Fruit fly (Drosophila melanogaster): ENCODE measurements around the gene RpL3.

Gene RpL3

dm6 chr3R:11243057-11243740 is 21.5 kb downstream of the RpL3 start (continued):
- TF ChIP-seq Awh (GFP tag; IDR thresholded peaks at IDR 0.05) (no peak), zfh2 (GFP tag; optimal IDR thresholded peaks at IDR 0.05) (no peak), bigmax (GFP tag; optimal IDR thresholded peaks at IDR 0.05) (no peak), CrebB (tag; optimal IDR thresholded peaks at IDR 0.05) (no peak), CG8478 (optimal IDR thresholded peaks at IDR 0.05) (no peak), CG4854 (GFP tag; optimal IDR thresholded peaks at IDR 0.05) (no peak), Spps (tag; optimal IDR thresholded peaks at IDR 0.05) (no peak), tna (GFP tag; IDR thresholded peaks at IDR 0.05; ENCODE audit: partially characterized antibody) (no peak), amos (GFP tag; IDR thresholded peaks at IDR 0.05; ENCODE audit: partially characterized antibody) (no peak), Pdp1 (GFP tag; optimal IDR thresholded peaks at IDR 0.05) (peak in 1 of 2 experiments; percentile 97), Oaz (GFP tag; IDR thresholded peaks at IDR 0.05) (no peak), CG15011 (GFP tag; optimal IDR thresholded peaks at IDR 0.05) (no peak), CG4820 (GFP tag; optimal IDR thresholded peaks at IDR 0.05) (peak; percentile 20), br (optimal IDR thresholded peaks at IDR 0.05) (no peak), dmrt11E (tag; optimal IDR thresholded peaks at IDR 0.05) (no peak), stc (GFP tag; IDR thresholded peaks at IDR 0.05) (no peak), sim (GFP tag; IDR thresholded peaks at IDR 0.05) (no peak), danr (GFP tag; IDR thresholded peaks at IDR 0.05) (no peak), CG9817 (tag; optimal IDR thresholded peaks at IDR 0.05) (no peak), CG14860 (GFP tag; IDR thresholded peaks at IDR 0.05; ENCODE audit: partially characterized antibody) (no peak), YL-1 (GFP tag; optimal IDR thresholded peaks at IDR 0.05) (no peak), dpn (GFP tag; optimal IDR thresholded peaks at IDR 0.05) (no peak), CG12155 (GFP tag; optimal IDR thresholded peaks at IDR 0.05) (no peak), zen2 (GFP tag; IDR thresholded peaks at IDR 0.05; ENCODE audit: partially characterized antibody) (no peak), Dref (GFP tag; IDR thresholded peaks at IDR 0.05) (no peak), CG15269 (tag; optimal IDR thresholded peaks at IDR 0.05) (no peak), NC2α (GFP tag; optimal IDR thresholded peaks at IDR 0.05) (no peak), trh (GFP tag; optimal IDR thresholded peaks at IDR 0.05) (no peak), CG10274 (GFP tag; optimal IDR thresholded peaks at IDR 0.05) (no peak), prd (optimal IDR thresholded peaks at IDR 0.05) (no peak), prd (GFP tag; IDR thresholded peaks at IDR 0.05) (peak; percentile 48; the same call in 1 of the 3 replicates), pnt (GFP tag; optimal IDR thresholded peaks at IDR 0.05) (no peak), Atf6 (GFP tag; IDR thresholded peaks at IDR 0.05) (no peak), CG11560 (tag; IDR thresholded peaks at IDR 0.05) (no peak), ATbp (GFP tag; optimal IDR thresholded peaks at IDR 0.05) (no peak), hbn (GFP tag; IDR thresholded peaks at IDR 0.05; ENCODE audit: partially characterized antibody) (no peak), Ravus (GFP tag; IDR thresholded peaks at IDR 0.05) (no peak), CG2889 (GFP tag; IDR thresholded peaks at IDR 0.05) (no peak), CG16813 (GFP tag; IDR thresholded peaks at IDR 0.05; ENCODE audit: partially characterized antibody) (no peak), Hand (GFP tag; optimal IDR thresholded peaks at IDR 0.05) (no peak), kni (GFP tag; optimal IDR thresholded peaks at IDR 0.05) (no peak), Dll (GFP tag; IDR thresholded peaks at IDR 0.05; ENCODE audit: partially characterized antibody) (peak; percentile 16; the same call in 1 of the 4 replicates), caup (GFP tag; optimal IDR thresholded peaks at IDR 0.05; ENCODE audit: severe bottlenecking) (peak; percentile 22), CG17359 (tag; optimal IDR thresholded peaks at IDR 0.05) (peak; percentile 57), Dfd (GFP tag; optimal IDR thresholded peaks at IDR 0.05) (no peak), gsb-n (tag; optimal IDR thresholded peaks at IDR 0.05) (no peak), ato (GFP tag; IDR thresholded peaks at IDR 0.05; ENCODE audit: partially characterized antibody) (no peak), GATAe (GFP tag; conservative IDR thresholded peaks at IDR 0.05) (no peak), bbx (GFP tag; IDR thresholded peaks at IDR 0.05; ENCODE audit: partially characterized antibody) (no peak), Side (GFP tag; optimal IDR thresholded peaks at IDR 0.05) (peak; percentile 13)
